Worm (Caenorhabditis elegans) whole organism, L1 larva: ENCODE results near the gene F10D2.16.

Experiments used
- C16A3.4 ChIP-seq: fragments of 150-350 bp; optimal IDR thresholded peaks from 2 replicates; lab custom pipeline; 2014; ENCODE audit warnings: missing biosample characterization, missing genetic modification characterization
- Y116A8C.19 ChIP-seq: sonication (generic microtip); optimal IDR thresholded peaks from 2 replicates; lab custom pipeline; 2016; ENCODE audit warnings: missing compliant biosample characterization, missing genetic modification characterization, borderline replicate concordance
- aha-1 ChIP-seq: fragments of 150-350 bp; optimal IDR thresholded peaks from 2 replicates; lab custom pipeline; 2014; ENCODE audit warnings: missing biosample characterization, missing genetic modification characterization
- alr-1 ChIP-seq: fragments of 200-800 bp; sonication (Bioruptor generic); optimal IDR thresholded peaks from 2 replicates; lab custom pipeline; 2018; ENCODE audit warnings: borderline replicate concordance, mild to moderate bottlenecking, missing genetic modification characterization, missing compliant biosample characterization
- blmp-1 ChIP-seq: fragments of 150-350 bp; optimal IDR thresholded peaks from 2 replicates; lab custom pipeline; 2014; ENCODE audit warnings: missing biosample characterization, missing genetic modification characterization
- ces-1 ChIP-seq: fragments of 150-350 bp; optimal IDR thresholded peaks from 2 replicates; lab custom pipeline; 2014; ENCODE audit warnings: missing biosample characterization, missing genetic modification reagents, missing genetic modification characterization
- efl-1 ChIP-seq, 4 experiments: fragments of 150-350 bp; optimal IDR thresholded peaks in 3 of 4; peaks in 1 of 4; 1 replicate in 1 of 4; 2 replicates in 3 of 4; lab custom pipeline; 2014; ENCODE audit warnings: missing biosample characterization in 2 of 4, missing genetic modification characterization in 2 of 4, missing genetic modification reagents in 2 of 4
- egl-13 ChIP-seq: sonication (generic microtip); optimal IDR thresholded peaks from 2 replicates; lab custom pipeline; 2016; ENCODE audit warnings: missing genotype, missing genetic modification reagents, missing genetic modification characterization, missing compliant biosample characterization
- elt-2 ChIP-seq: sonication (generic microtip); optimal IDR thresholded peaks from 2 replicates; lab custom pipeline; 2016; ENCODE audit warnings: missing genetic modification characterization, mild to moderate bottlenecking, inconsistent platforms, missing compliant biosample characterization, missing genetic modification reagents
- elt-3 ChIP-seq, 6 experiments: fragments of 150-350 bp in 1 of 6; sonication (generic microtip); optimal IDR thresholded peaks; 2 replicates each; lab custom pipeline; 2017 to 2018; ENCODE audit warnings: missing biosample characterization in 6 of 6, missing genetic modification characterization in 6 of 6, inconsistent platforms in 1 of 6
- ets-5 ChIP-seq: fragments of 200-800 bp; sonication (Bioruptor generic); IDR thresholded peaks from 2 replicates; pipeline ENCODE4 v1.3.6; 2022; ENCODE audit warnings: missing genetic modification characterization, missing compliant biosample characterization
- fkh-10 ChIP-seq: sonication (generic microtip); optimal IDR thresholded peaks from 2 replicates; lab custom pipeline; 2017; ENCODE audit warnings: missing biosample characterization, missing genetic modification reagents, missing genetic modification characterization
- fkh-4 ChIP-seq: sonication (generic microtip); optimal IDR thresholded peaks from 2 replicates; lab custom pipeline; 2016; ENCODE audit warnings: missing compliant biosample characterization, missing genetic modification characterization, borderline replicate concordance
- grh-1 ChIP-seq: fragments of 200-800 bp; sonication (Bioruptor generic); IDR thresholded peaks from 2 replicates; pipeline ENCODE4 v1.3.6; 2022; ENCODE audit warnings: missing genetic modification reagents, missing genetic modification characterization, missing compliant biosample characterization
- hlh-17 ChIP-seq: fragments of 200-800 bp; sonication (Bioruptor generic); optimal IDR thresholded peaks from 2 replicates; lab custom pipeline; 2018; ENCODE audit warnings: missing genetic modification characterization, mild to moderate bottlenecking, missing compliant biosample characterization, moderate library complexity, borderline replicate concordance
- hpl-2 ChIP-seq: fragments of 150-350 bp; optimal IDR thresholded peaks from 2 replicates; lab custom pipeline; 2014; ENCODE audit warnings: missing biosample characterization, missing genetic modification reagents, missing genetic modification characterization
- irx-1 ChIP-seq: sonication (generic microtip); optimal IDR thresholded peaks from 2 replicates; lab custom pipeline; 2016; ENCODE audit warnings: missing genetic modification characterization, missing compliant biosample characterization
- jun-1 ChIP-seq: fragments of 150-350 bp; optimal IDR thresholded peaks from 2 replicates; lab custom pipeline; 2014; ENCODE audit warnings: missing biosample characterization, missing genetic modification reagents, missing genetic modification characterization
- lin-14 ChIP-seq: fragments of 200-800 bp; sonication (Bioruptor generic); optimal IDR thresholded peaks from 2 replicates; lab custom pipeline; 2018; ENCODE audit warnings: mild to moderate bottlenecking, missing genetic modification characterization, moderate library complexity, missing compliant biosample characterization
- lin-35 ChIP-seq, 2 experiments: fragments of 150-350 bp; optimal IDR thresholded peaks; 2 replicates each; lab custom pipeline; 2014; ENCODE audit warnings: missing biosample characterization in 2 of 2, missing genetic modification characterization in 2 of 2, missing genetic modification reagents in 2 of 2
- lir-3 ChIP-seq: sonication (generic microtip); optimal IDR thresholded peaks from 2 replicates; lab custom pipeline; 2016; ENCODE audit warnings: mild to moderate bottlenecking, missing genetic modification characterization, moderate library complexity, missing compliant biosample characterization; ENCODE audit not compliant: poor library complexity
- mep-1 ChIP-seq: fragments of 150-350 bp; optimal IDR thresholded peaks from 2 replicates; lab custom pipeline; 2014; ENCODE audit warnings: missing biosample characterization, missing genetic modification characterization
- nhr-11 ChIP-seq: fragments of 150-350 bp; optimal IDR thresholded peaks from 2 replicates; lab custom pipeline; 2014; ENCODE audit warnings: missing biosample characterization, missing genetic modification characterization
- nhr-19 ChIP-seq: fragments of 200-800 bp; sonication (Bioruptor generic); conservative IDR thresholded peaks from 2 replicates; pipeline ENCODE4 v1.3.6; 2022; ENCODE audit warnings: missing genetic modification characterization, missing compliant biosample characterization
- nhr-20 ChIP-seq: sonication (generic microtip); optimal IDR thresholded peaks from 2 replicates; lab custom pipeline; 2016; ENCODE audit warnings: mild to moderate bottlenecking, missing genetic modification characterization, missing compliant biosample characterization
- nhr-237 ChIP-seq: fragments of 150-350 bp; optimal IDR thresholded peaks from 2 replicates; lab custom pipeline; 2014; ENCODE audit warnings: missing biosample characterization, missing genetic modification characterization
- nhr-47 ChIP-seq: sonication (generic microtip); optimal IDR thresholded peaks from 2 replicates; lab custom pipeline; 2016; ENCODE audit warnings: mild to moderate bottlenecking, missing genetic modification characterization, moderate library complexity, missing compliant biosample characterization
- nhr-84 ChIP-seq: sonication (generic microtip); optimal IDR thresholded peaks from 2 replicates; lab custom pipeline; 2017; ENCODE audit warnings: missing biosample characterization, missing genetic modification characterization
- nhr-85 ChIP-seq: sonication (generic microtip); peaks from one replicate; lab custom pipeline; 2016; ENCODE audit warnings: missing genetic modification characterization, inconsistent platforms, missing compliant biosample characterization
- pax-3 ChIP-seq: fragments of 200-800 bp; sonication (Bioruptor generic); optimal IDR thresholded peaks from 2 replicates; lab custom pipeline; 2018; ENCODE audit warnings: mild to moderate bottlenecking, missing genetic modification characterization, moderate library complexity, missing compliant biosample characterization
- pqm-1 ChIP-seq: sonication (generic microtip); optimal IDR thresholded peaks from 3 replicates; lab custom pipeline; 2017; ENCODE audit warnings: missing biosample characterization, missing genetic modification characterization
- snpc-4 ChIP-seq: fragments of 150-350 bp; optimal IDR thresholded peaks from 2 replicates; lab custom pipeline; 2014; ENCODE audit warnings: missing biosample characterization, missing genetic modification characterization
- sox-4 ChIP-seq: sonication (generic microtip); optimal IDR thresholded peaks from 2 replicates; lab custom pipeline; 2016; ENCODE audit warnings: missing genetic modification characterization, missing compliant biosample characterization
- tbx-2 ChIP-seq: sonication (generic microtip); optimal IDR thresholded peaks from 2 replicates; lab custom pipeline; 2016; ENCODE audit warnings: missing genetic modification characterization, missing compliant biosample characterization
- tlp-1 ChIP-seq: fragments of 150-350 bp; optimal IDR thresholded peaks from 2 replicates; lab custom pipeline; 2014; ENCODE audit warnings: missing biosample characterization, missing genetic modification characterization
- unc-30 ChIP-seq: sonication (generic microtip); optimal IDR thresholded peaks from 2 replicates; lab custom pipeline; 2017; ENCODE audit warnings: missing biosample characterization, missing genetic modification characterization
- unc-98 ChIP-seq: fragments of 200-800 bp; sonication (Bioruptor generic); IDR thresholded peaks from 2 replicates; pipeline ENCODE4 v1.3.6; 2022; ENCODE audit warnings: missing genetic modification characterization, missing compliant biosample characterization
- ztf-4 ChIP-seq: fragments of 150-350 bp; optimal IDR thresholded peaks from 2 replicates; lab custom pipeline; 2014; ENCODE audit warnings: missing biosample characterization, missing genetic modification characterization

F10D2.16 gene

ce11 chrV:7142661-7143060, 8.6 kb downstream of the F10D2.16 start:
- TF ChIP-seq snpc-4 (tag; lab: Kevin White, UChicago) = peak; percentile 83
- peak; percentile 24 for TF ChIP-seq elt-2 (tag; lab: Kevin White, UChicago)
- 0 out of 2 replicates have a peak, but pooled peaks have one; percentile 8 for TF ChIP-seq grh-1 (GFP tag; lab: Robert Waterston, UW)
- no peak for TF ChIP-seq lin-14 (GFP tag; lab: Kevin White, UChicago)

- TF ChIP-seq elt-3 (tag; optimal IDR thresholded peaks at IDR 0.05; lab: Kevin White, UChicago) (no peak), unc-30 (tag; lab: Kevin White, UChicago) (no peak), grh-1 (GFP tag; lab: Robert Waterston, UW) (no peak), elt-2 (tag; lab: Kevin White, UChicago) (peak; percentile 14), fkh-4 (tag; lab: Kevin White, UChicago) (no peak), efl-1 (optimal IDR thresholded peaks at IDR 0.05; lab: Kevin White, UChicago) (no peak), efl-1 (GFP tag; optimal IDR thresholded peaks at IDR 0.05 in 1 of 2; lab: Kevin White, UChicago) (peak in 1 of 2 experiments; percentile 22), irx-1 (no peak)
These were observed 11.3 kb downstream of the F10D2.16 start, which contains the start of gene ugt-37 for ce11 chrV:7145250-7145850. ugt-37 (minus strand) TSS chrV:7145318.

ce11 chrV:7147370-7147769, 13.3 kb downstream of the F10D2.16 start, which contains the start of gene ugt-38:
ugt-38 (minus strand) TSS chrV:7147470.
- no peak for TF ChIP-seq pqm-1 (tag; lab: Kevin White, UChicago)
- TF ChIP-seq nhr-85 (tag; lab: Kevin White, UChicago) = no peak
- no peak for TF ChIP-seq nhr-237
- no peak for TF ChIP-seq blmp-1 (tag; lab: Kevin White, UChicago)
- TF ChIP-seq tlp-1 (tag; lab: Kevin White, UChicago) = no peak
- no peak for TF ChIP-seq nhr-19 (GFP tag; lab: Robert Waterston, UW)
- TF ChIP-seq tbx-2 = no peak
- no peak for TF ChIP-seq unc-98
- no peak for TF ChIP-seq aha-1 (tag; lab: Kevin White, UChicago)
- TF ChIP-seq lin-35 (GFP tag; optimal IDR thresholded peaks at IDR 0.05; lab: Kevin White, UChicago) = no peak
- no peak for TF ChIP-seq C16A3.4 (tag; lab: Kevin White, UChicago)
- TF ChIP-seq mep-1 (tag; lab: Kevin White, UChicago) = no peak
- no peak for TF ChIP-seq Y116A8C.19
- no peak for TF ChIP-seq ces-1 (GFP tag; lab: Kevin White, UChicago)

- TF ChIP-seq elt-2 (tag; lab: Kevin White, UChicago) = peak; percentile 87
- no peak for TF ChIP-seq aha-1 (tag; lab: Kevin White, UChicago)
- TF ChIP-seq ztf-4 (tag; lab: Kevin White, UChicago) = no peak
- no peak for TF ChIP-seq jun-1 (tag; lab: Kevin White, UChicago)
- TF ChIP-seq alr-1 = no peak
- TF ChIP-seq nhr-84 = no peak
- no peak for TF ChIP-seq sox-4 (tag; lab: Kevin White, UChicago)
- TF ChIP-seq pax-3 (tag; lab: Kevin White, UChicago) = no peak
- TF ChIP-seq hpl-2 (GFP tag; lab: Kevin White, UChicago) = no peak
- TF ChIP-seq nhr-20 (tag; lab: Kevin White, UChicago) = peak; percentile 20
- TF ChIP-seq tlp-1 (tag; lab: Kevin White, UChicago) = peak; percentile 76
- TF ChIP-seq nhr-47 = no peak
- TF ChIP-seq ets-5 (GFP tag; lab: Robert Waterston, UW) = no peak
- TF ChIP-seq grh-1 (GFP tag; lab: Robert Waterston, UW) = no peak
- peak in 4 of 6 experiments; percentile 4 to 77 (median 42) for TF ChIP-seq elt-3 (tag; optimal IDR thresholded peaks at IDR 0.05; lab: Kevin White, UChicago)
- TF ChIP-seq egl-13 (tag; lab: Kevin White, UChicago) = no peak
- no peak for TF ChIP-seq fkh-10 (GFP tag; lab: Kevin White, UChicago)
- TF ChIP-seq blmp-1 (tag; lab: Kevin White, UChicago) = no peak
- no peak for TF ChIP-seq hlh-17
- no peak for TF ChIP-seq lir-3
- no peak for TF ChIP-seq fkh-4 (tag; lab: Kevin White, UChicago)
- no peak for TF ChIP-seq nhr-11 (tag; lab: Kevin White, UChicago)
These were observed 16.5 kb downstream of the F10D2.16 start, which contains the start of gene F10D2.8 for ce11 chrV:7150570-7150969. F10D2.8 (minus strand) TSS chrV:7150714.
